Worm (Caenorhabditis elegans) whole organism, early embryonic: Measurements from ENCODE around the gene scav-2.

Source experiments
- B0310.2 ChIP-seq: sonication (generic microtip); optimal IDR thresholded peaks from 2 replicates; lab custom pipeline; 2016; ENCODE audit warnings: mild to moderate bottlenecking, missing genetic modification characterization, missing compliant biosample characterization
- F13C5.2 ChIP-seq: sonication (generic microtip); optimal IDR thresholded peaks from 2 replicates; lab custom pipeline; 2017; ENCODE audit warnings: mild to moderate bottlenecking, missing genetic modification characterization, inconsistent platforms, missing compliant biosample characterization
- aly-1 ChIP-seq: sonication (generic microtip); optimal IDR thresholded peaks from 2 replicates; lab custom pipeline; 2016; ENCODE audit warnings: missing genetic modification characterization, missing compliant biosample characterization
- ama-1 ChIP-seq: fragments of 150-350 bp; optimal IDR thresholded peaks from 2 replicates; lab custom pipeline; 2014
- ceh-13 ChIP-seq: fragments of 200-800 bp; sonication (Bioruptor generic); optimal IDR thresholded peaks from 2 replicates; lab custom pipeline; 2018; ENCODE audit warnings: mild to moderate bottlenecking, missing genetic modification characterization, missing compliant biosample characterization
- ceh-36 ChIP-seq: sonication (generic microtip); optimal IDR thresholded peaks from 2 replicates; lab custom pipeline; 2016; ENCODE audit warnings: missing genetic modification characterization, inconsistent platforms, missing compliant biosample characterization
- ets-7 ChIP-seq: sonication (generic microtip); optimal IDR thresholded peaks from 2 replicates; lab custom pipeline; 2016; ENCODE audit warnings: missing genotype, missing genetic modification characterization, missing compliant biosample characterization
- flt-1 ChIP-seq: fragments of 200-800 bp; sonication (Bioruptor generic); IDR thresholded peaks from 2 replicates; pipeline ENCODE4 v1.3.6; 2022; ENCODE audit warnings: missing genetic modification characterization, missing compliant biosample characterization
- hmbx-1 ChIP-seq: sonication (generic microtip); optimal IDR thresholded peaks from 2 replicates; lab custom pipeline; 2016; ENCODE audit warnings: mild to moderate bottlenecking, missing genetic modification characterization, missing compliant biosample characterization
- hmg-4 ChIP-seq: fragments of 200-800 bp; sonication (Bioruptor generic); optimal IDR thresholded peaks from 2 replicates; lab custom pipeline; 2018; ENCODE audit warnings: mild to moderate bottlenecking, missing genetic modification characterization, missing compliant biosample characterization
- hnd-1 ChIP-seq: sonication (generic microtip); optimal IDR thresholded peaks from 2 replicates; lab custom pipeline; 2016; ENCODE audit warnings: missing genetic modification characterization, missing compliant biosample characterization
- pes-1 ChIP-seq: fragments of 200-800 bp; sonication (Bioruptor generic); IDR thresholded peaks from 2 replicates; pipeline ENCODE4 v1.3.6; 2022; ENCODE audit warnings: missing genetic modification reagents, missing genetic modification characterization, missing compliant biosample characterization
- scrt-1 ChIP-seq: fragments of 200-800 bp; sonication (Bioruptor generic); IDR thresholded peaks from 2 replicates; pipeline ENCODE4 v1.3.6; 2022; ENCODE audit warnings: missing genetic modification characterization, missing compliant biosample characterization
- sea-1 ChIP-seq: fragments of 200-800 bp; sonication (Bioruptor generic); conservative IDR thresholded peaks from 2 replicates; pipeline ENCODE4 v1.3.6; 2022; ENCODE audit warnings: missing genetic modification characterization, missing compliant biosample characterization
- tbx-11 ChIP-seq: fragments of 200-800 bp; sonication (Bioruptor generic); IDR thresholded peaks from 2 replicates; pipeline ENCODE4 v1.3.6; 2022; ENCODE audit warnings: missing genetic modification characterization, missing compliant biosample characterization
- tbx-37 ChIP-seq: fragments of 200-800 bp; sonication (Bioruptor generic); conservative IDR thresholded peaks from 2 replicates; pipeline ENCODE4 v1.3.6; 2022; ENCODE audit warnings: missing genetic modification reagents, missing genetic modification characterization, missing compliant biosample characterization
- tra-4 ChIP-seq: sonication (generic microtip); optimal IDR thresholded peaks from 2 replicates; lab custom pipeline; 2017; ENCODE audit warnings: missing genetic modification characterization, missing compliant biosample characterization

The scav-2 gene

ce11 chrIII:13526702-13527101 lies 28.4 kb downstream of the scav-2 start:
- TF ChIP-seq hmbx-1 (tag; lab: Kevin White, UChicago), result no peak
- no peak for TF ChIP-seq hnd-1 (tag; lab: Kevin White, UChicago)
- no peak for TF ChIP-seq ets-7
- TF ChIP-seq hmg-4 (GFP tag; lab: Kevin White, UChicago), result no peak
- TF ChIP-seq ceh-36, result no peak
- no peak for TF ChIP-seq tbx-37
- TF ChIP-seq aly-1 (tag; lab: Kevin White, UChicago), result no peak
- TF ChIP-seq F13C5.2 (tag; lab: Kevin White, UChicago), result no peak
- TF ChIP-seq ceh-13, result no peak
- no peak for TF ChIP-seq B0310.2 (tag; lab: Kevin White, UChicago)

- TF ChIP-seq ceh-36, result no peak
- TF ChIP-seq tra-4 (tag; lab: Kevin White, UChicago), result no peak
- no peak for TF ChIP-seq hmg-4 (GFP tag; lab: Kevin White, UChicago)
- no peak for TF ChIP-seq ama-1 (lab: Kevin White, UChicago)
- TF ChIP-seq hnd-1 (tag; lab: Kevin White, UChicago), result no peak
- TF ChIP-seq aly-1 (tag; lab: Kevin White, UChicago), result no peak
- TF ChIP-seq B0310.2 (tag; lab: Kevin White, UChicago), result no peak
- no peak for TF ChIP-seq flt-1 (GFP tag; lab: Robert Waterston, UW)
- TF ChIP-seq ets-7, result no peak
- no peak for TF ChIP-seq scrt-1 (GFP tag; lab: Robert Waterston, UW)
- TF ChIP-seq sea-1 (GFP tag; lab: Robert Waterston, UW), result no peak
These were observed 28.9 kb downstream of the scav-2 start for ce11 chrIII:13526191-13526590.

ce11 chrIII:13525118-13525839 lies 29.9 kb downstream of the scav-2 start:
- no peak for TF ChIP-seq ceh-36
- TF ChIP-seq tbx-37, result no peak
- no peak for TF ChIP-seq hnd-1 (tag; lab: Kevin White, UChicago)
- TF ChIP-seq scrt-1 (GFP tag; lab: Robert Waterston, UW), result no peak
- no peak for TF ChIP-seq ama-1 (lab: Kevin White, UChicago)
- no peak for TF ChIP-seq ceh-13
- TF ChIP-seq ets-7, result no peak
- TF ChIP-seq B0310.2 (tag; lab: Kevin White, UChicago), result no peak
- no peak for TF ChIP-seq F13C5.2 (tag; lab: Kevin White, UChicago)
- TF ChIP-seq aly-1 (tag; lab: Kevin White, UChicago), result no peak
- no peak for TF ChIP-seq hmbx-1 (tag; lab: Kevin White, UChicago)
- TF ChIP-seq pes-1 (GFP tag; lab: Robert Waterston, UW), result no peak
- TF ChIP-seq tra-4 (tag; lab: Kevin White, UChicago), result no peak
- no peak for TF ChIP-seq sea-1 (GFP tag; lab: Robert Waterston, UW)

- TF ChIP-seq pes-1 (GFP tag; lab: Robert Waterston, UW), result no peak
- TF ChIP-seq ceh-36, result no peak
- no peak for TF ChIP-seq ets-7
- TF ChIP-seq hmg-4 (GFP tag; lab: Kevin White, UChicago), result no peak
These were observed 31.1 kb downstream of the scav-2 start, which contains the start of gene pod-1 for ce11 chrIII:13524021-13524420. pod-1 (minus strand) TSS chrIII:13524121.

- no peak for TF ChIP-seq F13C5.2 (tag; lab: Kevin White, UChicago)
- no peak for TF ChIP-seq ama-1 (lab: Kevin White, UChicago)
- TF ChIP-seq hnd-1 (tag; lab: Kevin White, UChicago), result no peak
- TF ChIP-seq tbx-11 (GFP tag; lab: Robert Waterston, UW), result no peak
- TF ChIP-seq pes-1 (GFP tag; lab: Robert Waterston, UW), result no peak
These were observed 36.7 kb downstream of the scav-2 start for ce11 chrIII:13518437-13518836.

ce11 chrIII:13514470-13514869 lies 40.7 kb downstream of the scav-2 start, which contains the start of gene mlh-1:
mlh-1 (minus strand) TSS chrIII:13514570.
- TF ChIP-seq F13C5.2 (tag; lab: Kevin White, UChicago) (no peak), tbx-11 (GFP tag; lab: Robert Waterston, UW) (no peak), aly-1 (tag; lab: Kevin White, UChicago) (no peak), tbx-37 (no peak), ets-7 (no peak), B0310.2 (tag; lab: Kevin White, UChicago) (no peak)

ce11 chrIII:13510753-13511152 lies 44.4 kb downstream of the scav-2 start:
- TF ChIP-seq tbx-11 (GFP tag; lab: Robert Waterston, UW) (no peak), pes-1 (GFP tag; lab: Robert Waterston, UW) (no peak), tra-4 (tag; lab: Kevin White, UChicago) (no peak), hmg-4 (GFP tag; lab: Kevin White, UChicago) (no peak), aly-1 (tag; lab: Kevin White, UChicago) (no peak), ceh-13 (no peak), B0310.2 (tag; lab: Kevin White, UChicago) (no peak), scrt-1 (GFP tag; lab: Robert Waterston, UW) (no peak), hnd-1 (tag; lab: Kevin White, UChicago) (no peak), flt-1 (GFP tag; lab: Robert Waterston, UW) (no peak), tbx-37 (no peak), ets-7 (no peak), ama-1 (lab: Kevin White, UChicago) (no peak), sea-1 (GFP tag; lab: Robert Waterston, UW) (no peak), F13C5.2 (tag; lab: Kevin White, UChicago) (no peak), ceh-36 (no peak), hmbx-1 (tag; lab: Kevin White, UChicago) (no peak)

- no peak for TF ChIP-seq scrt-1 (GFP tag; lab: Robert Waterston, UW)
- no peak for TF ChIP-seq flt-1 (GFP tag; lab: Robert Waterston, UW)
- no peak for TF ChIP-seq hmg-4 (GFP tag; lab: Kevin White, UChicago)
- no peak for TF ChIP-seq B0310.2 (tag; lab: Kevin White, UChicago)
- TF ChIP-seq F13C5.2 (tag; lab: Kevin White, UChicago), result no peak
- no peak for TF ChIP-seq pes-1 (GFP tag; lab: Robert Waterston, UW)
- no peak for TF ChIP-seq ceh-13
- no peak for TF ChIP-seq tra-4 (tag; lab: Kevin White, UChicago)
- no peak for TF ChIP-seq ama-1 (lab: Kevin White, UChicago)
- TF ChIP-seq aly-1 (tag; lab: Kevin White, UChicago), result no peak
- TF ChIP-seq ceh-36, result no peak
- TF ChIP-seq tbx-37, result no peak
- TF ChIP-seq ets-7, result no peak
- TF ChIP-seq hmbx-1 (tag; lab: Kevin White, UChicago), result no peak
- TF ChIP-seq hnd-1 (tag; lab: Kevin White, UChicago), result no peak
- TF ChIP-seq tbx-11 (GFP tag; lab: Robert Waterston, UW), result no peak
- TF ChIP-seq sea-1 (GFP tag; lab: Robert Waterston, UW), result no peak
These were observed 49.4 kb downstream of the scav-2 start, which contains the start of gene T28A8.3 for ce11 chrIII:13505718-13506117. T28A8.3 (plus strand) TSS chrIII:13506018.
